Worm (Caenorhabditis elegans) whole organism, L3 larva: ENCODE measurements around the gene arf-6.

ENCODE experiments used
- aly-2 ChIP-seq: fragments of 150-350 bp; optimal IDR thresholded peaks from 2 replicates; lab custom pipeline; 2014; ENCODE audit warnings: missing biosample characterization, missing genetic modification characterization
- ama-1 ChIP-seq: fragments of 150-350 bp; optimal IDR thresholded peaks from 2 replicates; lab custom pipeline; 2018
- egl-27 ChIP-seq: sonication (generic microtip); optimal IDR thresholded peaks from 4 replicates; lab custom pipeline; 2017; ENCODE audit warnings: missing biosample characterization, missing genetic modification reagents, missing genetic modification characterization
- elt-3 ChIP-seq, 3 experiments: fragments of 150-350 bp in 1 of 3; sonication (generic microtip) in 2 of 3; optimal IDR thresholded peaks; 2 replicates in 2 of 3; 4 replicates in 1 of 3; lab custom pipeline; 2014 to 2017; ENCODE audit warnings: missing biosample characterization in 3 of 3, missing genetic modification characterization in 3 of 3
- fkh-10 ChIP-seq: sonication (generic microtip); optimal IDR thresholded peaks from 2 replicates; lab custom pipeline; 2017; ENCODE audit warnings: missing biosample characterization, missing genetic modification reagents, missing genetic modification characterization
- fos-1 ChIP-seq: fragments of 150-350 bp; optimal IDR thresholded peaks from 2 replicates; lab custom pipeline; 2014; ENCODE audit warnings: missing biosample characterization, missing genetic modification characterization
- nhr-237 ChIP-seq: fragments of 150-350 bp; optimal IDR thresholded peaks from 2 replicates; lab custom pipeline; 2014; ENCODE audit warnings: missing biosample characterization, missing genetic modification characterization
- nhr-67 ChIP-seq: fragments of 150-350 bp; optimal IDR thresholded peaks from 2 replicates; lab custom pipeline; 2014; ENCODE audit warnings: missing biosample characterization, missing genetic modification characterization
- nhr-76 ChIP-seq: fragments of 150-350 bp; sonication (generic microtip); optimal IDR thresholded peaks from 5 replicates; lab custom pipeline; 2014; ENCODE audit warnings: missing biosample characterization, missing genetic modification characterization
- skn-1 ChIP-seq: fragments of 150-350 bp; optimal IDR thresholded peaks from 2 replicates; lab custom pipeline; 2014; ENCODE audit warnings: missing biosample characterization, missing genetic modification characterization
- snpc-4 ChIP-seq: fragments of 150-350 bp; optimal IDR thresholded peaks from 2 replicates; lab custom pipeline; 2014; ENCODE audit warnings: missing biosample characterization, missing genetic modification characterization
- zag-1 ChIP-seq: fragments of 150-350 bp; optimal IDR thresholded peaks from 2 replicates; lab custom pipeline; 2014; ENCODE audit warnings: missing biosample characterization, missing genetic modification characterization
- ztf-11 ChIP-seq: fragments of 150-350 bp; optimal IDR thresholded peaks from 2 replicates; lab custom pipeline; 2014; ENCODE audit warnings: missing biosample characterization, missing genetic modification characterization

ce11 chrIV:16939001-16939400 lies 7.9 kb upstream of the arf-6 start, which contains the start of gene Y116A8C.10:
- no peak for TF ChIP-seq egl-27 (tag; lab: Kevin White, UChicago)
- no peak for TF ChIP-seq fkh-10 (GFP tag; lab: Kevin White, UChicago)
- no peak for TF ChIP-seq aly-2 (tag; lab: Kevin White, UChicago)
- TF ChIP-seq snpc-4 (tag; lab: Kevin White, UChicago): no peak
- no peak for TF ChIP-seq ztf-11
- no peak for TF ChIP-seq skn-1 (tag; lab: Kevin White, UChicago)
- no peak for TF ChIP-seq ama-1 (lab: Kevin White, UChicago)
- TF ChIP-seq zag-1 (tag; lab: Kevin White, UChicago): no peak
- no peak for TF ChIP-seq nhr-76 (tag; lab: Kevin White, UChicago)
- no peak for TF ChIP-seq nhr-237
- TF ChIP-seq fos-1 (tag; lab: Kevin White, UChicago): no peak
- no peak for TF ChIP-seq nhr-67 (tag; lab: Kevin White, UChicago)
- TF ChIP-seq elt-3 (tag; optimal IDR thresholded peaks at IDR 0.05; lab: Kevin White, UChicago): no peak
